Fruit fly (Drosophila melanogaster) whole organism, embryonic: ENCODE results near the gene CG43116.

Experiments
- Aef1 ChIP-seq: fragments of 200-800 bp; sonication (Bioruptor generic); IDR thresholded peaks from 3 replicates; pipeline ENCODE4 v1.3.6; 2022; ENCODE audit warnings: missing biosample characterization, missing genetic modification characterization
- Atf3 ChIP-seq: fragments of 200-800 bp; sonication (Bioruptor generic); optimal IDR thresholded peaks from 3 replicates; lab custom pipeline; 2016; ENCODE audit warnings: missing biosample characterization, missing genetic modification characterization
- BtbVII ChIP-seq: fragments of 200-800 bp; sonication (Bioruptor generic); optimal IDR thresholded peaks from 3 replicates; lab custom pipeline; 2017; ENCODE audit warnings: missing biosample characterization, mild to moderate bottlenecking, missing genetic modification characterization
- Bteb2 ChIP-seq: fragments of 200-800 bp; sonication (Bioruptor generic); optimal IDR thresholded peaks from 2 replicates; lab custom pipeline; 2016; ENCODE audit warnings: missing biosample characterization, missing genetic modification characterization
- CG10209 ChIP-seq: fragments of 200-800 bp; sonication (Bioruptor generic); optimal IDR thresholded peaks from 3 replicates; lab custom pipeline; 2017; ENCODE audit warnings: missing biosample characterization, mild to moderate bottlenecking, missing genetic modification characterization, missing genetic modification reagents
- CG12236 ChIP-seq: fragments of 200-800 bp; sonication (Bioruptor generic); optimal IDR thresholded peaks from 2 replicates; lab custom pipeline; 2016; ENCODE audit warnings: missing biosample characterization, missing genetic modification characterization
- CG13775 ChIP-seq: fragments of 200-800 bp; sonication (Bioruptor generic); optimal IDR thresholded peaks from 3 replicates; lab custom pipeline; 2017; ENCODE audit warnings: missing biosample characterization, mild to moderate bottlenecking, missing genetic modification characterization
- CG15269 ChIP-seq: fragments of 200-800 bp; sonication (Bioruptor generic); optimal IDR thresholded peaks from 2 replicates; lab custom pipeline; 2018; ENCODE audit warnings: missing biosample characterization, mild to moderate bottlenecking, missing genetic modification characterization, moderate library complexity
- CG16815 ChIP-seq: fragments of 200-800 bp; sonication (Bioruptor generic); optimal IDR thresholded peaks from 3 replicates; lab custom pipeline; 2017; ENCODE audit warnings: missing biosample characterization, mild to moderate bottlenecking, missing genetic modification characterization
- CG16863 ChIP-seq: fragments of 200-800 bp; sonication (Bioruptor generic); optimal IDR thresholded peaks from 3 replicates; lab custom pipeline; 2016; ENCODE audit warnings: missing biosample characterization, missing genetic modification characterization
- CG17802 ChIP-seq: fragments of 200-800 bp; sonication (Bioruptor generic); optimal IDR thresholded peaks from 2 replicates; lab custom pipeline; 2018; ENCODE audit warnings: missing biosample characterization, mild to moderate bottlenecking, missing genetic modification characterization, moderate library complexity
- CG17912 ChIP-seq: fragments of 200-800 bp; sonication (Bioruptor generic); optimal IDR thresholded peaks from 2 replicates; lab custom pipeline; 2018; ENCODE audit warnings: missing biosample characterization, mild to moderate bottlenecking, missing genetic modification characterization
- CG18262 ChIP-seq: fragments of 200-800 bp; optimal IDR thresholded peaks from 3 replicates; lab custom pipeline; 2019; ENCODE audit warnings: missing biosample characterization, mild to moderate bottlenecking, missing genetic modification characterization, moderate library complexity
- CG18476 ChIP-seq: fragments of 200-800 bp; sonication (Bioruptor generic); optimal IDR thresholded peaks from 2 replicates; lab custom pipeline; 2016; ENCODE audit warnings: missing biosample characterization, mild to moderate bottlenecking, missing genetic modification characterization
- CG32767 ChIP-seq: fragments of 200-800 bp; sonication (Bioruptor generic); IDR thresholded peaks from 2 replicates; pipeline ENCODE4 v1.3.6; 2022; ENCODE audit warnings: missing biosample characterization, missing genetic modification characterization
- CG7271 ChIP-seq: fragments of 200-800 bp; sonication (Bioruptor generic); optimal IDR thresholded peaks from 2 replicates; lab custom pipeline; 2018; ENCODE audit warnings: missing biosample characterization, mild to moderate bottlenecking, missing genetic modification characterization, moderate library complexity
- CG8924 ChIP-seq: fragments of 200-800 bp; optimal IDR thresholded peaks from 3 replicates; lab custom pipeline; 2019; ENCODE audit warnings: missing biosample characterization, mild to moderate bottlenecking, missing genetic modification characterization, moderate library complexity
- CHES-1-like ChIP-seq: fragments of 200-800 bp; sonication (Bioruptor generic); optimal IDR thresholded peaks from 2 replicates; lab custom pipeline; 2016; ENCODE audit warnings: missing biosample characterization, missing genetic modification characterization
- CoRest ChIP-seq: fragments of 200-800 bp; sonication (Bioruptor generic); optimal IDR thresholded peaks from 3 replicates; lab custom pipeline; 2018; ENCODE audit warnings: missing biosample characterization, mild to moderate bottlenecking, missing genetic modification characterization, moderate library complexity
- Elba2 ChIP-seq: fragments of 200-800 bp; sonication (Bioruptor generic); optimal IDR thresholded peaks from 3 replicates; lab custom pipeline; 2016; ENCODE audit warnings: missing biosample characterization, missing genetic modification characterization
- Fer3 ChIP-seq: fragments of 200-800 bp; sonication (Bioruptor generic); optimal IDR thresholded peaks from 2 replicates; lab custom pipeline; 2018; ENCODE audit warnings: missing biosample characterization, mild to moderate bottlenecking, missing genetic modification characterization, moderate library complexity
- Gsc ChIP-seq: fragments of 200-800 bp; sonication (Bioruptor generic); IDR thresholded peaks from 2 replicates; pipeline ENCODE4 v1.3.6; 2022; ENCODE audit warnings: missing biosample characterization, missing genetic modification characterization
- HLH54F ChIP-seq: fragments of 200-800 bp; sonication (Bioruptor generic); optimal IDR thresholded peaks from 3 replicates; lab custom pipeline; 2016; ENCODE audit warnings: missing biosample characterization, missing genetic modification characterization
- HmgZ ChIP-seq: fragments of 200-800 bp; sonication (Bioruptor generic); optimal IDR thresholded peaks from 2 replicates; lab custom pipeline; 2018; ENCODE audit warnings: missing biosample characterization, mild to moderate bottlenecking, missing genetic modification characterization
- Hr78 ChIP-seq, 2 experiments: fragments of 200-800 bp in 1 of 2; fragments of >200 bp in 1 of 2; sonication (Bioruptor generic) in 1 of 2; optimal IDR thresholded peaks; 2 replicates each; lab custom pipeline; 2017 to 2019; ENCODE audit warnings: missing biosample characterization in 2 of 2, missing genetic modification characterization in 2 of 2, mild to moderate bottlenecking in 1 of 2, moderate library complexity in 1 of 2
- Lpt ChIP-seq: fragments of >200 bp; optimal IDR thresholded peaks from 2 replicates; lab custom pipeline; 2018; ENCODE audit warnings: missing biosample characterization, missing genetic modification characterization
- Mad ChIP-seq: fragments of 200-800 bp; sonication (Bioruptor generic); optimal IDR thresholded peaks from 2 replicates; lab custom pipeline; 2016; ENCODE audit warnings: missing biosample characterization, missing genetic modification characterization
- NC2β ChIP-seq: fragments of 200-800 bp; sonication (Bioruptor generic); optimal IDR thresholded peaks from 2 replicates; lab custom pipeline; 2016; ENCODE audit warnings: missing biosample characterization, missing genetic modification characterization
- Rfx ChIP-seq: fragments of 200-800 bp; sonication (Bioruptor generic); IDR thresholded peaks from 2 replicates; pipeline ENCODE4 v1.3.6; 2022; ENCODE audit warnings: missing biosample characterization, missing genetic modification characterization
- Side ChIP-seq: fragments of 200-800 bp; sonication (Bioruptor generic); optimal IDR thresholded peaks from 2 replicates; lab custom pipeline; 2016; ENCODE audit warnings: missing biosample characterization, missing genetic modification characterization
- Xbp1 ChIP-seq: fragments of 200-800 bp; sonication (Bioruptor generic); optimal IDR thresholded peaks from 3 replicates; lab custom pipeline; 2016; ENCODE audit warnings: missing biosample characterization, mild to moderate bottlenecking, missing genetic modification characterization
- Xrp1 ChIP-seq: fragments of 200-800 bp; sonication (Bioruptor generic); IDR thresholded peaks from 2 replicates; pipeline ENCODE4 v1.3.6; 2022; ENCODE audit warnings: missing biosample characterization, missing genetic modification characterization
- ac ChIP-seq: fragments of 200-800 bp; sonication (Bioruptor generic); optimal IDR thresholded peaks from 3 replicates; lab custom pipeline; 2017; ENCODE audit warnings: missing biosample characterization, mild to moderate bottlenecking, missing genetic modification characterization
- cato ChIP-seq: fragments of 200-800 bp; sonication (Bioruptor generic); optimal IDR thresholded peaks from 2 replicates; lab custom pipeline; 2016; ENCODE audit warnings: missing biosample characterization, missing genetic modification characterization, borderline replicate concordance
- chn ChIP-seq: fragments of 200-800 bp; sonication (Bioruptor generic); optimal IDR thresholded peaks from 2 replicates; lab custom pipeline; 2016; ENCODE audit warnings: missing biosample characterization, missing genetic modification characterization
- da ChIP-seq: fragments of 200-800 bp; sonication (Bioruptor generic); optimal IDR thresholded peaks from 2 replicates; lab custom pipeline; 2016; ENCODE audit warnings: missing biosample characterization, missing genetic modification characterization
- fd3F ChIP-seq: fragments of 200-800 bp; sonication (Bioruptor generic); optimal IDR thresholded peaks from 2 replicates; lab custom pipeline; 2018; ENCODE audit warnings: missing biosample characterization, mild to moderate bottlenecking, missing genetic modification characterization, moderate library complexity
- fu2 ChIP-seq: fragments of 200-800 bp; sonication (Bioruptor generic); optimal IDR thresholded peaks from 2 replicates; lab custom pipeline; 2016; ENCODE audit warnings: missing biosample characterization, missing genetic modification characterization
- gsb ChIP-seq: fragments of 200-800 bp; sonication (Bioruptor generic); IDR thresholded peaks from 2 replicates; pipeline ENCODE4 v1.3.6; 2022; ENCODE audit warnings: missing biosample characterization, missing genetic modification characterization
- lbe ChIP-seq: fragments of 200-800 bp; sonication (Bioruptor generic); optimal IDR thresholded peaks from 2 replicates; lab custom pipeline; 2016; ENCODE audit warnings: missing biosample characterization, mild to moderate bottlenecking, missing genetic modification characterization
- lola ChIP-seq, 3 experiments: fragments of >200 bp in 2 of 3; fragments of 200-800 bp in 1 of 3; sonication (Bioruptor generic) in 1 of 3; optimal IDR thresholded peaks; 2 replicates each; lab custom pipeline; 2017 to 2019; ENCODE audit warnings: missing biosample characterization in 3 of 3, missing genetic modification characterization in 3 of 3, mild to moderate bottlenecking in 1 of 3, moderate library complexity in 1 of 3
- odd ChIP-seq: fragments of 200-800 bp; sonication (Bioruptor generic); optimal IDR thresholded peaks from 2 replicates; lab custom pipeline; 2017; ENCODE audit warnings: missing biosample characterization, mild to moderate bottlenecking, missing genetic modification characterization
- prd ChIP-seq, 3 experiments: fragments of >200 bp in 2 of 3; fragments of 200-800 bp in 1 of 3; sonication (Bioruptor generic) in 1 of 3; optimal IDR thresholded peaks in 2 of 3; IDR thresholded peaks in 1 of 3; 2 replicates in 2 of 3; 3 replicates in 1 of 3; pipeline versions ENCODE4 v1.3.6 to Lab custom; 2017 to 2022; ENCODE audit warnings: missing biosample characterization in 1 of 3, missing genetic modification characterization in 1 of 3
- schlank ChIP-seq: fragments of 200-800 bp; sonication (Bioruptor generic); optimal IDR thresholded peaks from 2 replicates; lab custom pipeline; 2018; ENCODE audit warnings: missing biosample characterization, mild to moderate bottlenecking, missing genetic modification characterization
- sug ChIP-seq: fragments of 200-800 bp; optimal IDR thresholded peaks from 2 replicates; lab custom pipeline; 2019; ENCODE audit warnings: missing biosample characterization, mild to moderate bottlenecking, missing genetic modification characterization, moderate library complexity
- unpg ChIP-seq: fragments of 200-800 bp; sonication (Bioruptor generic); optimal IDR thresholded peaks from 3 replicates; lab custom pipeline; 2018; ENCODE audit warnings: missing biosample characterization, mild to moderate bottlenecking, missing genetic modification characterization, moderate library complexity
- zen ChIP-seq: fragments of 200-800 bp; sonication (Bioruptor generic); optimal IDR thresholded peaks from 3 replicates; lab custom pipeline; 2018; ENCODE audit warnings: missing biosample characterization, mild to moderate bottlenecking, missing genetic modification characterization, moderate library complexity
- zf30C ChIP-seq: fragments of 200-800 bp; sonication (Bioruptor generic); optimal IDR thresholded peaks from 3 replicates; lab custom pipeline; 2018; ENCODE audit warnings: missing biosample characterization, mild to moderate bottlenecking, missing genetic modification characterization

Gene CG43116

DNA sequence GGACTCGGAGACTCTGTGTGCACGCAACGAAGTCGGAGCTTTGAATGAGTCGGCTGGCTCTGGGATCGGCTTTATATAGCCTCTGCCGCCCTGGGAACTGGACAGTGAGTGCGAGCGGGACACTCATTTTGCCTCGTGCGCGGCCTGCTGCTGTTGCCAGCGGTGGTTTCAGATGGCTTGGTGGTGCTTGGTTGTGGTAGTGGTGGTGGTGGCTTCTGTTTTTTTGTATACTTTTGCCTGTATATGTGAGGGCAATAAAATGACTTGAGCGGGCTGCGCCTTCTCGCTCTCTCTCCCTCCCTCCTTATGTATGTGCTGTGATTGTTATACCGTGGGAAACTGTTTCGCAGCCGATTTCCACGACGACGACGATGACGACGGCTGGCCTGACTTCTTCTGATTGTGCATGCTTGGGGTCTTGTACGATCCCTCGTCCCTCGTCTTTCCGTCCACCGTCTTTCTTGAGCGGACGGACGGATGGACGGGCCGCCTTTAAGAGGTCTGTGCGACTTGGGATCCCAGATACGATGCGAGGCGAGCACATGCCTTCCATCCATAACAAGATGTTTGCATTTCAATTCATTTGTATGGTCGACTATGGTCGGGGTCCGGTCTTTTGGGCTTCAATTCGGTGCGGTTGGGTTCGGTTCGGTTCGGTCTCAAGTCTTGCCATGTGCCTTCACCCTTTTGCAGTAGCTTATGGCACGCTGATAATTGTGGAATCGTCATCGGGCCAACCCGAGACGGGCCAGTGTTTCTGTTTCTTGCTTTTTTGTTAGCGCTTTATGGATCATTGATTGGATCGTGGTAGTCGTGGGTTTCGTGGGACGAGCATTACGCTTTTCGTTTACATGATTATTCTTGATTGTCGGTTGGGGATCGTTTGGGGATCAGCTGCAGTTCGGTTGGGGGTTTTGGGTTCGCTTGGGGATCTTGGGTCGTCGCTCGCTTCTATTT is 9.5 kb upstream of the CG43116 start (continued):
- TF ChIP-seq Xbp1 (GFP tag; lab: Kevin White, UChicago) = no peak
- TF ChIP-seq lola (GFP tag; optimal IDR thresholded peaks at IDR 0.05; lab: Kevin White, UChicago) = no peak
- peak; percentile 50 for TF ChIP-seq CG15269 (tag; lab: Kevin White, UChicago)
- TF ChIP-seq sug (tag; lab: Kevin White, UChicago) = peak; percentile 76
- TF ChIP-seq zf30C (GFP tag; lab: Kevin White, UChicago) = peak; percentile 4
- no peak for TF ChIP-seq HmgZ (tag; lab: Kevin White, UChicago)
- peak; percentile 3 for TF ChIP-seq Mad (GFP tag; lab: Kevin White, UChicago)
- TF ChIP-seq CG17802 = no peak
- TF ChIP-seq schlank = no peak
- TF ChIP-seq CHES-1-like = no peak
- no peak for TF ChIP-seq CG17912 (GFP tag; lab: Kevin White, UChicago)
- TF ChIP-seq CG12236 = no peak
- TF ChIP-seq Aef1 (GFP tag; lab: Robert Waterston, UW) = no peak
- no peak for TF ChIP-seq CG18476 (GFP tag; lab: Kevin White, UChicago)
- no peak for TF ChIP-seq Rfx (GFP tag; lab: Robert Waterston, UW)
- TF ChIP-seq HLH54F (GFP tag; lab: Kevin White, UChicago) = no peak
- no peak for TF ChIP-seq BtbVII (GFP tag; lab: Kevin White, UChicago)
- TF ChIP-seq zen = no peak
- no peak for TF ChIP-seq CG16863 (GFP tag; lab: Kevin White, UChicago)
- TF ChIP-seq Gsc (GFP tag; lab: Robert Waterston, UW) = no peak
- TF ChIP-seq CG10209 (GFP tag; lab: Kevin White, UChicago) = no peak
- TF ChIP-seq da = peak; percentile 77
- TF ChIP-seq Elba2 (GFP tag; lab: Kevin White, UChicago) = no peak
- peak; percentile 90 for TF ChIP-seq odd (GFP tag; lab: Kevin White, UChicago)
- no peak for TF ChIP-seq Side (GFP tag; lab: Kevin White, UChicago)
- no peak for TF ChIP-seq CG16815 (GFP tag; lab: Kevin White, UChicago)
- TF ChIP-seq unpg (GFP tag; lab: Kevin White, UChicago) = no peak
- TF ChIP-seq CG8924 (tag; lab: Kevin White, UChicago) = peak; percentile 29
- no peak for TF ChIP-seq Lpt (GFP tag; lab: Kevin White, UChicago)
- TF ChIP-seq CG32767 = peak; percentile 42; the same call in 1 of the 2 replicates
- TF ChIP-seq Hr78 (GFP tag; optimal IDR thresholded peaks at IDR 0.05; lab: Kevin White, UChicago) = peak in 1 of 2 experiments; percentile 74
- no peak for TF ChIP-seq CG7271
- TF ChIP-seq cato = no peak
- no peak for TF ChIP-seq Fer3 (tag; lab: Kevin White, UChicago)
- no peak for TF ChIP-seq prd (optimal IDR thresholded peaks at IDR 0.05; lab: Kevin White, UChicago)
- TF ChIP-seq prd (GFP tag; IDR thresholded peaks at IDR 0.05; lab: Robert Waterston, UW) = no peak
- TF ChIP-seq Atf3 (GFP tag; lab: Kevin White, UChicago) = no peak
- TF ChIP-seq CoRest (tag; lab: Kevin White, UChicago) = no peak
- TF ChIP-seq fu2 (GFP tag; lab: Kevin White, UChicago) = no peak
- TF ChIP-seq CG13775 (GFP tag; lab: Kevin White, UChicago) = no peak
- TF ChIP-seq gsb = no peak
- no peak for TF ChIP-seq Bteb2 (GFP tag; lab: Kevin White, UChicago)
- TF ChIP-seq chn (GFP tag; lab: Kevin White, UChicago) = no peak
- peak; percentile 88 for TF ChIP-seq ac (GFP tag; lab: Kevin White, UChicago)
- peak; percentile 12 for TF ChIP-seq NC2β (GFP tag; lab: Kevin White, UChicago)
- peak; percentile 21 for TF ChIP-seq CG18262
- no peak for TF ChIP-seq Xrp1 (GFP tag; lab: Robert Waterston, UW)
- peak; percentile 52 for TF ChIP-seq lbe (GFP tag; lab: Kevin White, UChicago)
- TF ChIP-seq fd3F (GFP tag; lab: Kevin White, UChicago) = no peak
